Fruit fly (Drosophila melanogaster): ENCODE results near the gene Fum3.

Gene Fum3

dm6 chr3L:11415382-11415781 is 50.3 kb downstream of the Fum3 start (continued):
- peak; percentile 37 for TF ChIP-seq Six4 (GFP tag; optimal IDR thresholded peaks at IDR 0.05)
- TF ChIP-seq org-1 (GFP tag; optimal IDR thresholded peaks at IDR 0.05): peak; percentile 42
- no peak for TF ChIP-seq grn (GFP tag; optimal IDR thresholded peaks at IDR 0.05)
- TF ChIP-seq run (tag; optimal IDR thresholded peaks at IDR 0.05): peak; percentile 51
- TF ChIP-seq twi (tag; optimal IDR thresholded peaks at IDR 0.05): peak; percentile 24
- peak; percentile 13 for TF ChIP-seq CG30020 (tag; optimal IDR thresholded peaks at IDR 0.05)
- TF ChIP-seq sisA (GFP tag; IDR thresholded peaks at IDR 0.05): peak; percentile 62; the same call in 1 of the 2 replicates
- TF ChIP-seq CG2889 (GFP tag; IDR thresholded peaks at IDR 0.05): no peak
- TF ChIP-seq vnd (GFP tag; IDR thresholded peaks at IDR 0.05; ENCODE audit: partially characterized antibody): no peak
- no peak for TF ChIP-seq GATAe (GFP tag; conservative IDR thresholded peaks at IDR 0.05)
- TF ChIP-seq Ets97D (GFP tag; optimal IDR thresholded peaks at IDR 0.05): no peak
- peak; percentile 55; the same call in 2 of the 3 replicates for TF ChIP-seq B-H1 (GFP tag; IDR thresholded peaks at IDR 0.05)
- TF ChIP-seq ato (GFP tag; IDR thresholded peaks at IDR 0.05; ENCODE audit: partially characterized antibody): no peak
- no peak for TF ChIP-seq Sin3A (optimal IDR thresholded peaks at IDR 0.05)
- peak; percentile 14 for TF ChIP-seq corto (GFP tag; optimal IDR thresholded peaks at IDR 0.05)
- no peak for TF ChIP-seq pita (GFP tag; optimal IDR thresholded peaks at IDR 0.05)
- TF ChIP-seq tio (GFP tag; optimal IDR thresholded peaks at IDR 0.05): peak; percentile 65
- TF ChIP-seq Lim3 (GFP tag; IDR thresholded peaks at IDR 0.05): no peak
- no peak for TF ChIP-seq aop (GFP tag; IDR thresholded peaks at IDR 0.05)
- 0 out of 2 replicates have a peak, but pooled peaks have one; percentile 40 for TF ChIP-seq dati (GFP tag; IDR thresholded peaks at IDR 0.05)
- peak; percentile 77 for TF ChIP-seq Oli (tag; optimal IDR thresholded peaks at IDR 0.05)
- TF ChIP-seq CG11398 (GFP tag; optimal IDR thresholded peaks at IDR 0.05): no peak
- peak; percentile 58 for TF ChIP-seq CG30431 (GFP tag; optimal IDR thresholded peaks at IDR 0.05)
- TF ChIP-seq CG6272 (GFP tag; IDR thresholded peaks at IDR 0.05): 0 out of 2 replicates have a peak, but pooled peaks have one; percentile 38
- no peak for TF ChIP-seq abd-A (tag; optimal IDR thresholded peaks at IDR 0.05)
- no peak for TF ChIP-seq CG43689 (GFP tag; IDR thresholded peaks at IDR 0.05)
- TF ChIP-seq al (GFP tag; IDR thresholded peaks at IDR 0.05): no peak
- no peak for TF ChIP-seq CG7271 (tag; optimal IDR thresholded peaks at IDR 0.05)
- TF ChIP-seq Rfx (GFP tag; IDR thresholded peaks at IDR 0.05): 0 out of 2 replicates have a peak, but pooled peaks have one; percentile 10
- no peak for TF ChIP-seq CG13894 (tag; optimal IDR thresholded peaks at IDR 0.05)
- TF ChIP-seq HLH54F (GFP tag; optimal IDR thresholded peaks at IDR 0.05): peak; percentile 19
- TF ChIP-seq CG7372 (GFP tag; IDR thresholded peaks at IDR 0.05): no peak
- TF ChIP-seq CG4820 (GFP tag; optimal IDR thresholded peaks at IDR 0.05): peak; percentile 85
- no peak for TF ChIP-seq gcm2 (GFP tag; optimal IDR thresholded peaks at IDR 0.05)
- peak; percentile 82 for TF ChIP-seq ci (GFP tag; IDR thresholded peaks at IDR 0.05)
- TF ChIP-seq CG2129 (GFP tag; IDR thresholded peaks at IDR 0.05; ENCODE audit: partially characterized antibody): no peak
- TF ChIP-seq CG5953 (GFP tag; IDR thresholded peaks at IDR 0.05): no peak
- peak; percentile 1 for TF ChIP-seq wek (GFP tag; optimal IDR thresholded peaks at IDR 0.05)
- peak; percentile 46 for TF ChIP-seq Nf-YB (GFP tag; optimal IDR thresholded peaks at IDR 0.05)
- TF ChIP-seq Hr3 (GFP tag; optimal IDR thresholded peaks at IDR 0.05): peak; percentile 74
- TF ChIP-seq dan (GFP tag; IDR thresholded peaks at IDR 0.05): peak; percentile 49; the same call in 1 of the 2 replicates
- TF ChIP-seq dm (GFP tag; optimal IDR thresholded peaks at IDR 0.05): no peak
- peak; percentile 81 for TF ChIP-seq CG16815 (GFP tag; optimal IDR thresholded peaks at IDR 0.05)
- no peak for TF ChIP-seq gro (GFP tag; optimal IDR thresholded peaks at IDR 0.05)
- peak; percentile 60 for TF ChIP-seq Awh (GFP tag; IDR thresholded peaks at IDR 0.05)
- TF ChIP-seq en (GFP tag; optimal IDR thresholded peaks at IDR 0.05): no peak
- peak; percentile 68 for TF ChIP-seq Xbp1 (GFP tag; optimal IDR thresholded peaks at IDR 0.05)
- TF ChIP-seq CG12942 (GFP tag; optimal IDR thresholded peaks at IDR 0.05): peak; percentile 36
- peak; percentile 68 for TF ChIP-seq CG14667 (GFP tag; IDR thresholded peaks at IDR 0.05)
- peak; percentile 48 for TF ChIP-seq sd (tag; optimal IDR thresholded peaks at IDR 0.05)
- TF ChIP-seq CG2712 (tag; optimal IDR thresholded peaks at IDR 0.05): peak; percentile 90
- TF ChIP-seq CG12219 (GFP tag; optimal IDR thresholded peaks at IDR 0.05): peak; percentile 49

Data from whole organism, embryonic.